Fruit fly (Drosophila melanogaster): ENCODE results near the gene CG34175.

Gene CG34175

DNA sequence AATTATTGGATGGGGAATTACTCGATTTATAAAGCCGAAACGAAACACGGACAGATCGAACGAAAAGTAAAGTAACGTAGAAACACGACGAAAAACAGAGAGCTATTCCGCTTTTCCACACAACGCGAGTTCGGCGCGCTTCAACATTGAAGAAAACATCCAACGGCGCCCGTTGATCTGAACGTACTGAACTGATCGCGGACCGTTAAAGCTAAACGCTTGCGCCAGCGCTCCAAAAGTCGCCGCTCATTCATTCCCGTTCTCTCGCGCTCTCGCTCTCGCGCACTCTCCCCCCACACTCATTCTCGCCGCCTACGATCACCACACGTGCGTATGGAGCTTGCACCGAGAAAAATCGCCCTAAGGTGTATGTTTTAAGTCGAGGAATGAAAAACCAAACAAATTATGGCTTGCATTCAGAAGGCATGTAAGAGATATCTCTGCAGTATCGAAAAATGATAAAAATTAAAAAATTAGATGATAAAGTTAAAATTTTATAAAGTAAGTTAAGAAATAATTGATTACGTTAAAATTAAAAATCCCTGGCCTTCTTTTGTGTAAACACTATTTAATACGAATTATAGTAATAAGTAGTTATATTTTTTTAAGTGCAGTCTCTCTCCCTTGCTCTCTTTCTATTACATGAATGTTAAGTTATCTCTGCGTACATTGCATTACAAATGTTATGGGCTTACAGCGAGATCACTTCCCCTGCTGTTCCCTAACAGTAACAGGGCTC, 43.0 kb upstream of the CG34175 start, which contains the start of gene E23 (continued):
- TF ChIP-seq aop (GFP tag; IDR thresholded peaks at IDR 0.05) (peak; percentile 90), fru (optimal IDR thresholded peaks at IDR 0.05) (no peak), D19B (GFP tag; optimal IDR thresholded peaks at IDR 0.05) (peak; percentile 92), lola (GFP tag; optimal IDR thresholded peaks at IDR 0.05) (peak in 1 of 3 experiments; percentile 100), sens (GFP tag) (peak; percentile 99)

DNA sequence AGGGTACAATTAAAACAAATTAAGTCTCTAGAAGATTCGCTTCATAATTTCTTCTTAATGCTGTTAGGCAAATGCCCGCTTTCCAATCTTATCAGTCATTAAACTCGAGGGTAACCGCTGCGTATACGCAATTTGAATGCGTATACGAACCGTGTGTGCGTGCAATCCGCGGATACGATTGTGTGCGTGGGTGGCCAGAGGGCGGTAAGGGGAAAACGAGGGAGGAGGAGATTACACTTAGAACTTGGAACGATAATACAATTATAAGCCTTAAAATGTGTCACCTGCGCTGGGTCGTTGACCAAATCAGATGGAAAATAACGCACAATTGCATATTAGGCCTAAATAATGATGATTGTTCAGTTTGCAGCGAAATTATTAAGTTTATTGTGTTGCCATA, 42.0 kb upstream of the CG34175 start:
- TF ChIP-seq gsb-n (tag; optimal IDR thresholded peaks at IDR 0.05) (no peak), slbo (GFP tag; IDR thresholded peaks at IDR 0.05) (peak; percentile 28; the same call in 1 of the 2 replicates), Dbx (GFP tag; IDR thresholded peaks at IDR 0.05) (0 out of 3 replicates have a peak, but pooled peaks have one; percentile 13), CG7372 (GFP tag; IDR thresholded peaks at IDR 0.05) (peak; percentile 88), Mes4 (GFP tag; optimal IDR thresholded peaks at IDR 0.05) (no peak), CG17612 (GFP tag; IDR thresholded peaks at IDR 0.05) (no peak), ci (GFP tag; IDR thresholded peaks at IDR 0.05) (peak; percentile 28; the same call in 1 of the 3 replicates), crol (GFP tag; IDR thresholded peaks at IDR 0.05) (peak; percentile 74), CG14014 (GFP tag; IDR thresholded peaks at IDR 0.05) (no peak), CG6689 (GFP tag; IDR thresholded peaks at IDR 0.05) (0 out of 2 replicates have a peak, but pooled peaks have one; percentile 3), hkb (optimal IDR thresholded peaks at IDR 0.05) (no peak), hkb (GFP tag; IDR thresholded peaks at IDR 0.05) (0 out of 2 replicates have a peak, but pooled peaks have one; percentile 11), CG15514 (GFP tag; optimal IDR thresholded peaks at IDR 0.05) (no peak), CrebB (tag; optimal IDR thresholded peaks at IDR 0.05) (no peak), klu (GFP tag; IDR thresholded peaks at IDR 0.05) (peak; percentile 28; the same call in 1 of the 2 replicates), Dll (GFP tag; IDR thresholded peaks at IDR 0.05; ENCODE audit: partially characterized antibody) (no peak), sisA (GFP tag; IDR thresholded peaks at IDR 0.05) (no peak), otp (GFP tag; IDR thresholded peaks at IDR 0.05) (no peak), z (GFP tag; IDR thresholded peaks at IDR 0.05) (no peak), ash1 (GFP tag; optimal IDR thresholded peaks at IDR 0.05) (no peak), CG34224 (GFP tag; IDR thresholded peaks at IDR 0.05; ENCODE audit: partially characterized antibody) (no peak), GATAe (GFP tag; conservative IDR thresholded peaks at IDR 0.05) (peak; percentile 54; the same call in 1 of the 2 replicates), Ptx1 (GFP tag; IDR thresholded peaks at IDR 0.05) (0 out of 2 replicates have a peak, but pooled peaks have one; percentile 5), Kr (GFP tag; optimal IDR thresholded peaks at IDR 0.05) (no peak), B-H1 (GFP tag; IDR thresholded peaks at IDR 0.05) (no peak), Dad (GFP tag; optimal IDR thresholded peaks at IDR 0.05) (no peak), cwo (GFP tag; optimal IDR thresholded peaks at IDR 0.05) (no peak), mirr (GFP tag; optimal IDR thresholded peaks at IDR 0.05) (peak; percentile 11), chinmo (GFP tag; IDR thresholded peaks at IDR 0.05; ENCODE audit: partially characterized antibody) (0 out of 4 replicates have a peak, but pooled peaks have one; percentile 49), CG9727 (GFP tag; optimal IDR thresholded peaks at IDR 0.05) (no peak), sqz (GFP tag; optimal IDR thresholded peaks at IDR 0.05) (no peak), bigmax (GFP tag; optimal IDR thresholded peaks at IDR 0.05) (no peak), CG5953 (GFP tag; IDR thresholded peaks at IDR 0.05) (no peak), CG12769 (tag; optimal IDR thresholded peaks at IDR 0.05) (peak; percentile 29), CG32532 (GFP tag; IDR thresholded peaks at IDR 0.05) (peak; percentile 38; the same call in 1 of the 2 replicates), dmrt99B (tag; optimal IDR thresholded peaks at IDR 0.05) (no peak), eyg (GFP tag; optimal IDR thresholded peaks at IDR 0.05) (no peak), CG6765 (GFP tag; optimal IDR thresholded peaks at IDR 0.05) (no peak), ind (GFP tag; optimal IDR thresholded peaks at IDR 0.05) (no peak), Ets65A (GFP tag) (peak; percentile 92), wek (GFP tag; optimal IDR thresholded peaks at IDR 0.05) (no peak), salm (tag; optimal IDR thresholded peaks at IDR 0.05) (no peak), caup (GFP tag; optimal IDR thresholded peaks at IDR 0.05; ENCODE audit: severe bottlenecking) (no peak)
